Fruit fly (Drosophila melanogaster): ENCODE results near the gene Zip71B.

Gene Zip71B

DNA sequence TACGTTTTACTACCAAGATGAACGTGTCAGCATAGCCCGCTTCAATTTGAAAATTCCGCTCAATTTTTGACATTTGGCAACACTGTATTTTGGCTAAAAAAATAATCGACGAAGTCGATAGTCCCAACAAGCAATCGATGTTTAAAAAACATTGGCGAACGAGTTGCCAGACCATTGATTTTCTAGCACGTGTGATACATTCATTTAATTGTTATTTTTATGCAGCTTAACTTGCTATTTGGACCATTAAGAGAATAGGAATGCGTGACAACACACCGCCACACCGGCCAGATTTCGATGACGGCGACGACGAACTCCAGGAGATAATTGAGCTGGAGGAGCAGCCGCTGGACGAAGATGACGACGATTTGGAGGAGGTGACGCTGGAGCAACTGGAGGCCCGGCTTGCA is 9.4 kb upstream of the Zip71B start, which contains the start of gene CG5114 (continued):
- TF ChIP-seq lola (GFP tag; optimal IDR thresholded peaks at IDR 0.05) (no peak), CG10654 (GFP tag; optimal IDR thresholded peaks at IDR 0.05) (no peak), Max (GFP tag; optimal IDR thresholded peaks at IDR 0.05) (peak; percentile 96), usp (GFP tag; optimal IDR thresholded peaks at IDR 0.05) (no peak), pan (optimal IDR thresholded peaks at IDR 0.05) (no peak), pan (GFP tag; optimal IDR thresholded peaks at IDR 0.05 in 1 of 2, IDR thresholded peaks at IDR 0.05 in 1 of 2) (peak in 1 of 2 experiments; percentile 53), MBD-R2 (GFP tag; IDR thresholded peaks at IDR 0.05) (peak; percentile 89), Rfx (GFP tag; IDR thresholded peaks at IDR 0.05) (peak; percentile 78), CG12236 (GFP tag; optimal IDR thresholded peaks at IDR 0.05) (no peak), CG2712 (tag; optimal IDR thresholded peaks at IDR 0.05) (peak; percentile 54), CG17385 (GFP tag; optimal IDR thresholded peaks at IDR 0.05) (no peak), Hey (tag; optimal IDR thresholded peaks at IDR 0.05) (no peak), CG8281 (tag; optimal IDR thresholded peaks at IDR 0.05) (no peak), CG1603 (tag; optimal IDR thresholded peaks at IDR 0.05) (peak; percentile 88), CG18476 (GFP tag; optimal IDR thresholded peaks at IDR 0.05) (no peak), sc (optimal IDR thresholded peaks at IDR 0.05) (no peak), sc (GFP tag; optimal IDR thresholded peaks at IDR 0.05) (no peak), D19A (tag; optimal IDR thresholded peaks at IDR 0.05) (no peak), Hr39 (optimal IDR thresholded peaks at IDR 0.05) (no peak), Atf3 (GFP tag; optimal IDR thresholded peaks at IDR 0.05) (no peak), CG42726 (GFP tag; IDR thresholded peaks at IDR 0.05; ENCODE audit: partially characterized antibody) (peak; percentile 93), CG2889 (GFP tag; IDR thresholded peaks at IDR 0.05) (no peak), ems (GFP tag; optimal IDR thresholded peaks at IDR 0.05) (peak; percentile 24), cas (GFP tag; IDR thresholded peaks at IDR 0.05) (no peak), zfh1 (GFP tag; IDR thresholded peaks at IDR 0.05) (0 out of 3 replicates have a peak, but pooled peaks have one; percentile 50), CG4282 (GFP tag; optimal IDR thresholded peaks at IDR 0.05) (no peak), CG12299 (tag; optimal IDR thresholded peaks at IDR 0.05) (no peak), nerfin-2 (GFP tag; IDR thresholded peaks at IDR 0.05; ENCODE audit: partially characterized antibody) (peak; percentile 78), vfl (GFP tag; optimal IDR thresholded peaks at IDR 0.05) (peak; percentile 14), CG2202 (tag; optimal IDR thresholded peaks at IDR 0.05) (no peak), gem (tag; optimal IDR thresholded peaks at IDR 0.05) (peak; percentile 29), CkIIα-i1 (GFP tag; IDR thresholded peaks at IDR 0.05) (no peak), ro (GFP tag; IDR thresholded peaks at IDR 0.05) (no peak), NfI (GFP tag; optimal IDR thresholded peaks at IDR 0.05) (peak; percentile 56), pum (GFP tag; optimal IDR thresholded peaks at IDR 0.05) (peak; percentile 11), CG15073 (GFP tag; optimal IDR thresholded peaks at IDR 0.05) (no peak), CG13123 (GFP tag; optimal IDR thresholded peaks at IDR 0.05) (no peak), gt (GFP tag; IDR thresholded peaks at IDR 0.05) (no peak), sens-2 (GFP tag; IDR thresholded peaks at IDR 0.05) (no peak), HmgZ (tag; optimal IDR thresholded peaks at IDR 0.05) (peak; percentile 80), Ssrp (tag; optimal IDR thresholded peaks at IDR 0.05) (no peak), HHEX (GFP tag; optimal IDR thresholded peaks at IDR 0.05) (peak; percentile 24), Myb (GFP tag; optimal IDR thresholded peaks at IDR 0.05) (peak; percentile 67)
